Worm (Caenorhabditis elegans): Measurements from ENCODE around the gene sams-3.

DNA sequence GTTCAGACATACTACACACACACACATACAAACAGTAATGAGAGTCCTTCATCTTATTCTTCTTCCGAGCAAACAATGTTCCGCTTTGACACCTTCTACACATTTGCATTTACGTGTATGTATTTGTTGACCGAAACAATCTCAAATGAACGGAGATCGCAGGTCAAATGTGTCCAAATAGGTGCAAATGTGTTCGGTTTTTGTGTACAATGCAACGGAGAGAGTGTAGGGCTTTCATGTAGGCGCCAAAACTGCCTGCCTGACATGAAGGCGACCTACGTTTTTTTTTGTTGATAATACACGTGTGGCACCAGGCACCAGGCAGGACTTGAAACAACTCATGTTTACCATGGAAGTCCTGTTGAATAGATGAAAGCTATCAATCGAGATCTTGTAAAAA is 8.5 kb downstream of the sams-3 start:
- TF ChIP-seq snpc-4 (tag; optimal IDR thresholded peaks at IDR 0.05) (no peak), elt-3 (tag; optimal IDR thresholded peaks at IDR 0.05) (no peak), nhr-28 (tag; optimal IDR thresholded peaks at IDR 0.05) (no peak), lin-35 (GFP tag; optimal IDR thresholded peaks at IDR 0.05) (no peak), lin-13 (GFP tag; optimal IDR thresholded peaks at IDR 0.05) (no peak), fos-1 (tag; optimal IDR thresholded peaks at IDR 0.05) (no peak), lin-15B (tag; optimal IDR thresholded peaks at IDR 0.05) (no peak), fkh-10 (GFP tag; optimal IDR thresholded peaks at IDR 0.05) (no peak), tlp-1 (tag; optimal IDR thresholded peaks at IDR 0.05) (no peak)

All from whole organism, L1 larva.